Worm (Caenorhabditis elegans) whole organism, young adult: ENCODE data around the gene bus-18.

Source experiments
- B0019.2 ChIP-seq: fragments of 200-800 bp; sonication (Bioruptor generic); conservative IDR thresholded peaks from 2 replicates; pipeline ENCODE4 v1.3.6; 2022; ENCODE audit warnings: missing genetic modification reagents, missing genetic modification characterization, missing compliant biosample characterization
- B0035.1 ChIP-seq: sonication (generic microtip); optimal IDR thresholded peaks from 2 replicates; lab custom pipeline; 2016; ENCODE audit warnings: missing genetic modification characterization, mild to moderate bottlenecking, missing compliant biosample characterization, missing genotype, missing genetic modification reagents
- C06A6.2 ChIP-seq: fragments of 200-800 bp; sonication (Bioruptor generic); conservative IDR thresholded peaks from 2 replicates; pipeline ENCODE4 v1.3.6; 2022; ENCODE audit warnings: missing genetic modification characterization, missing compliant biosample characterization
- D2030.7 ChIP-seq: fragments of 200-800 bp; sonication (Bioruptor generic); IDR thresholded peaks from 2 replicates; pipeline ENCODE4 v1.3.6; 2022; ENCODE audit warnings: missing genetic modification reagents, missing genetic modification characterization, missing compliant biosample characterization
- F57C9.4 ChIP-seq: sonication (generic microtip); optimal IDR thresholded peaks from 2 replicates; lab custom pipeline; 2017; ENCODE audit warnings: mild to moderate bottlenecking, missing genetic modification characterization, missing compliant biosample characterization
- Y53F4B.3 ChIP-seq: fragments of 200-800 bp; sonication (Bioruptor generic); IDR thresholded peaks from 2 replicates; pipeline ENCODE4 v1.3.6; 2022; ENCODE audit warnings: missing genetic modification reagents, missing genetic modification characterization, missing compliant biosample characterization
- Y53G8AR.9 ChIP-seq: fragments of 200-800 bp; sonication (Bioruptor generic); conservative IDR thresholded peaks from 2 replicates; pipeline ENCODE4 v1.3.6; 2022; ENCODE audit warnings: missing genetic modification reagents, missing genetic modification characterization, missing compliant biosample characterization
- akir-1 ChIP-seq: fragments of 200-800 bp; sonication (Bioruptor generic); optimal IDR thresholded peaks from 2 replicates; lab custom pipeline; 2018; ENCODE audit warnings: mild to moderate bottlenecking, missing genetic modification characterization, moderate library complexity, missing compliant biosample characterization
- aptf-2 ChIP-seq: fragments of 200-800 bp; sonication (Bioruptor generic); conservative IDR thresholded peaks from 2 replicates; pipeline ENCODE4 v1.3.6; 2022; ENCODE audit warnings: missing genetic modification reagents, missing genetic modification characterization, missing compliant biosample characterization
- atf-7 ChIP-seq: sonication (generic microtip); optimal IDR thresholded peaks from 2 replicates; lab custom pipeline; 2017; ENCODE audit warnings: mild to moderate bottlenecking, missing genetic modification characterization, missing compliant biosample characterization
- cebp-1 ChIP-seq, 2 experiments: fragments of 200-800 bp in 1 of 2; sonication (Bioruptor generic) in 1 of 2; sonication (generic microtip) in 1 of 2; IDR thresholded peaks in 1 of 2; optimal IDR thresholded peaks in 1 of 2; 2 replicates each; pipeline versions ENCODE4 v1.3.6 to Lab custom; 2017 to 2022; ENCODE audit warnings: missing compliant biosample characterization in 2 of 2, missing genetic modification characterization in 2 of 2, mild to moderate bottlenecking in 1 of 2, missing genetic modification reagents in 1 of 2, moderate library complexity in 1 of 2
- cebp-2 ChIP-seq: fragments of 200-800 bp; sonication (Bioruptor generic); IDR thresholded peaks from 2 replicates; pipeline ENCODE4 v1.3.6; 2022; ENCODE audit warnings: missing genetic modification characterization, missing compliant biosample characterization
- ceh-91 ChIP-seq: fragments of 200-800 bp; sonication (Bioruptor generic); IDR thresholded peaks from 2 replicates; pipeline ENCODE4 v1.3.6; 2022; ENCODE audit warnings: missing genetic modification reagents, missing genetic modification characterization, missing compliant biosample characterization
- chd-7 ChIP-seq: sonication (generic microtip); optimal IDR thresholded peaks from 2 replicates; lab custom pipeline; 2016; ENCODE audit warnings: mild to moderate bottlenecking, missing genetic modification characterization, moderate library complexity, missing compliant biosample characterization
- die-1 ChIP-seq: sonication (generic microtip); optimal IDR thresholded peaks from 2 replicates; lab custom pipeline; 2016; ENCODE audit warnings: missing genotype, mild to moderate bottlenecking, missing genetic modification characterization, missing compliant biosample characterization
- him-1 ChIP-seq: sonication (generic microtip); optimal IDR thresholded peaks from 2 replicates; lab custom pipeline; 2016; ENCODE audit warnings: missing genotype, missing genetic modification reagents, missing genetic modification characterization, missing compliant biosample characterization
- hlh-26 ChIP-seq: fragments of 200-800 bp; sonication (Bioruptor generic); conservative IDR thresholded peaks from 2 replicates; pipeline ENCODE4 v1.3.6; 2022; ENCODE audit warnings: missing genetic modification reagents, missing genetic modification characterization, missing compliant biosample characterization
- hsf-1 ChIP-seq: fragments of 200-800 bp; sonication (Bioruptor generic); IDR thresholded peaks from 2 replicates; pipeline ENCODE4 v1.3.6; 2022; ENCODE audit warnings: missing genetic modification reagents, missing genetic modification characterization, missing compliant biosample characterization
- lin-26 ChIP-seq: fragments of 200-800 bp; sonication (Bioruptor generic); IDR thresholded peaks from 2 replicates; pipeline ENCODE4 v1.3.6; 2022; ENCODE audit warnings: missing genetic modification reagents, missing genetic modification characterization, missing compliant biosample characterization
- lin-54 ChIP-seq: fragments of 200-800 bp; sonication (Bioruptor generic); optimal IDR thresholded peaks from 2 replicates; lab custom pipeline; 2018; ENCODE audit warnings: mild to moderate bottlenecking, missing genetic modification characterization, missing compliant biosample characterization
- lsl-1 ChIP-seq: fragments of 200-800 bp; sonication (Bioruptor generic); optimal IDR thresholded peaks from 2 replicates; lab custom pipeline; 2018; ENCODE audit warnings: mild to moderate bottlenecking, missing genetic modification characterization, moderate library complexity, missing compliant biosample characterization
- madf-3 ChIP-seq: fragments of 200-800 bp; sonication (Bioruptor generic); IDR thresholded peaks from 2 replicates; pipeline ENCODE4 v1.3.6; 2022; ENCODE audit warnings: missing genetic modification reagents, missing genetic modification characterization, missing compliant biosample characterization
- mxl-1 ChIP-seq: sonication (generic microtip); optimal IDR thresholded peaks from 2 replicates; lab custom pipeline; 2016; ENCODE audit warnings: missing genetic modification characterization, missing compliant biosample characterization
- nfya-1 ChIP-seq: sonication (generic microtip); optimal IDR thresholded peaks from 2 replicates; lab custom pipeline; 2017; ENCODE audit warnings: antibody characterized with exemption, missing compliant biosample characterization, missing genetic modification characterization, borderline replicate concordance; ENCODE audit not compliant: insufficient read depth
- nfya-2 ChIP-seq: fragments of 200-800 bp; sonication (Bioruptor generic); IDR thresholded peaks from 2 replicates; pipeline ENCODE4 v1.3.6; 2022; ENCODE audit warnings: missing genetic modification reagents, missing genetic modification characterization, missing compliant biosample characterization
- nhr-120 ChIP-seq: fragments of 200-800 bp; sonication (Bioruptor generic); IDR thresholded peaks from 2 replicates; pipeline ENCODE4 v1.3.6; 2022; ENCODE audit warnings: missing genetic modification characterization, missing compliant biosample characterization
- nhr-90 ChIP-seq: sonication (generic microtip); optimal IDR thresholded peaks from 2 replicates; lab custom pipeline; 2016; ENCODE audit warnings: missing genotype, mild to moderate bottlenecking, missing genetic modification characterization, missing compliant biosample characterization
- rpc-1 ChIP-seq, 2 experiments: fragments of 150-350 bp in 1 of 2; sonication (generic microtip) in 1 of 2; optimal IDR thresholded peaks; 2 replicates each; lab custom pipeline; 2014 to 2018; ENCODE audit warnings: missing biosample characterization in 1 of 2, missing genetic modification characterization in 1 of 2, missing genetic modification reagents in 1 of 2, missing genotype in 1 of 2
- sea-2 ChIP-seq: fragments of 200-800 bp; sonication (Bioruptor generic); IDR thresholded peaks from 2 replicates; pipeline ENCODE4 v1.3.6; 2022; ENCODE audit warnings: missing genetic modification characterization, missing compliant biosample characterization
- snpc-1.1 ChIP-seq: sonication (generic microtip); optimal IDR thresholded peaks from 2 replicates; lab custom pipeline; 2017; ENCODE audit warnings: missing genetic modification characterization, mild to moderate bottlenecking, missing compliant biosample characterization, antibody characterized with exemption, moderate library complexity, missing genotype, missing genetic modification reagents; ENCODE audit not compliant: insufficient read depth
- sptf-2 ChIP-seq: fragments of 200-800 bp; sonication (Bioruptor generic); optimal IDR thresholded peaks from 2 replicates; lab custom pipeline; 2018; ENCODE audit warnings: mild to moderate bottlenecking, missing genetic modification characterization, missing compliant biosample characterization
- tbp1 ChIP-seq: fragments of 200-800 bp; sonication (Bioruptor generic); optimal IDR thresholded peaks from 2 replicates; lab custom pipeline; 2018; ENCODE audit warnings: mild to moderate bottlenecking, missing genetic modification characterization, missing compliant biosample characterization
- unc-62 ChIP-seq: fragments of 150-350 bp; optimal IDR thresholded peaks from 2 replicates; lab custom pipeline; 2014; ENCODE audit warnings: missing biosample characterization, missing genetic modification reagents, missing genetic modification characterization
- ztf-6 ChIP-seq: fragments of 200-800 bp; sonication (Bioruptor generic); IDR thresholded peaks from 2 replicates; pipeline ENCODE4 v1.3.6; 2022; ENCODE audit warnings: missing genetic modification reagents, missing genetic modification characterization, missing compliant biosample characterization

Gene bus-18

ce11 chrV:11736896-11737295, 36.6 kb upstream of the bus-18 start, which contains the start of gene spe-42:
Gene spe-42 (minus strand): TSS chrV:11736996.
- no peak for TF ChIP-seq lin-26 (GFP tag; lab: Robert Waterston, UW)
- no peak for TF ChIP-seq F57C9.4 (tag; lab: Kevin White, UChicago)
- no peak for TF ChIP-seq C06A6.2 (GFP tag; lab: Robert Waterston, UW)
- no peak for TF ChIP-seq him-1
- no peak for TF ChIP-seq hlh-26 (GFP tag; lab: Robert Waterston, UW)
- TF ChIP-seq aptf-2 (GFP tag; lab: Robert Waterston, UW) = no peak
- TF ChIP-seq cebp-1 (GFP tag; IDR thresholded peaks at IDR 0.05; lab: Robert Waterston, UW) = no peak
- no peak for TF ChIP-seq cebp-1 (tag; optimal IDR thresholded peaks at IDR 0.05; lab: Kevin White, UChicago)
- TF ChIP-seq B0035.1 (tag; lab: Kevin White, UChicago) = no peak
- TF ChIP-seq chd-7 (tag; lab: Kevin White, UChicago) = no peak
- TF ChIP-seq hsf-1 (GFP tag; lab: Robert Waterston, UW) = no peak
- no peak for TF ChIP-seq D2030.7 (GFP tag; lab: Robert Waterston, UW)
- no peak for TF ChIP-seq mxl-1 (tag; lab: Kevin White, UChicago)
- no peak for TF ChIP-seq cebp-2 (GFP tag; lab: Robert Waterston, UW)
- TF ChIP-seq Y53F4B.3 (GFP tag; lab: Robert Waterston, UW) = no peak
- no peak for TF ChIP-seq nhr-120 (GFP tag; lab: Robert Waterston, UW)
- TF ChIP-seq lsl-1 (GFP tag; lab: Kevin White, UChicago) = no peak

- TF ChIP-seq akir-1 (no peak), D2030.7 (GFP tag; lab: Robert Waterston, UW) (no peak), unc-62 (GFP tag; lab: Kevin White, UChicago) (no peak), nfya-1 (no peak), him-1 (no peak), die-1 (tag; lab: Kevin White, UChicago) (no peak), lin-54 (no peak), atf-7 (no peak), C06A6.2 (GFP tag; lab: Robert Waterston, UW) (no peak), rpc-1 (optimal IDR thresholded peaks at IDR 0.05; lab: Kevin White, UChicago) (no peak), rpc-1 (tag; optimal IDR thresholded peaks at IDR 0.05; lab: Kevin White, UChicago) (no peak), madf-3 (GFP tag; lab: Robert Waterston, UW) (no peak), sea-2 (GFP tag; lab: Robert Waterston, UW) (no peak)
- TF ChIP-seq, all 124 proteins: peak for 0
Measured at ce11 chrV:11737333-11737732, 36.2 kb upstream of the bus-18 start.

ce11 chrV:11739820-11740219, 33.7 kb upstream of the bus-18 start, which contains the start of gene T04F3.1:
Gene T04F3.1 (plus strand): TSS chrV:11740065.
- TF ChIP-seq ztf-6 (GFP tag; lab: Robert Waterston, UW) = no peak
- TF ChIP-seq nhr-90 = no peak
- TF ChIP-seq nfya-2 (GFP tag; lab: Robert Waterston, UW) = no peak
- TF ChIP-seq Y53G8AR.9 (GFP tag; lab: Robert Waterston, UW) = no peak
- TF ChIP-seq snpc-1.1 = no peak
- TF ChIP-seq B0019.2 = no peak
- TF ChIP-seq B0035.1 (tag; lab: Kevin White, UChicago) = no peak
- TF ChIP-seq hsf-1 (GFP tag; lab: Robert Waterston, UW) = no peak
- TF ChIP-seq die-1 (tag; lab: Kevin White, UChicago) = no peak
- TF ChIP-seq sptf-2 (GFP tag; lab: Kevin White, UChicago) = no peak
- no peak for TF ChIP-seq ceh-91
- TF ChIP-seq atf-7 = no peak
- TF ChIP-seq tbp1 (GFP tag; lab: Kevin White, UChicago) = no peak
- TF ChIP-seq, all 124 proteins: peak for 0
